Fruit fly (Drosophila melanogaster): ENCODE measurements around the gene CG3309.

Gene CG3309

dm6 chrX:5322459-5322883 lies 6.7 kb downstream of the CG3309 start, which contains the start of gene Rnp4F (continued):
- TF ChIP-seq Dfd (GFP tag; optimal IDR thresholded peaks at IDR 0.05) (peak in 1 of 2 experiments; percentile 15), CG7372 (GFP tag; IDR thresholded peaks at IDR 0.05) (peak; percentile 49), CG12104 (GFP tag; optimal IDR thresholded peaks at IDR 0.05) (peak; percentile 49), sens (GFP tag) (peak; percentile 90), Trl (optimal IDR thresholded peaks at IDR 0.05) (no peak), Trl (GFP tag; optimal IDR thresholded peaks at IDR 0.05) (peak; percentile 68), psq (GFP tag; optimal IDR thresholded peaks at IDR 0.05) (peak; percentile 25), CG4404 (GFP tag; IDR thresholded peaks at IDR 0.05) (peak; percentile 73), wek (GFP tag; optimal IDR thresholded peaks at IDR 0.05) (no peak), CG11504 (tag; optimal IDR thresholded peaks at IDR 0.05) (no peak), jing (GFP tag; optimal IDR thresholded peaks at IDR 0.05) (no peak), ATbp (GFP tag; optimal IDR thresholded peaks at IDR 0.05) (no peak), CG1603 (tag; optimal IDR thresholded peaks at IDR 0.05) (no peak), CG8388 (GFP tag; optimal IDR thresholded peaks at IDR 0.05) (no peak), emc (GFP tag; optimal IDR thresholded peaks at IDR 0.05) (peak; percentile 67), aop (GFP tag; IDR thresholded peaks at IDR 0.05) (no peak), abd-A (tag; optimal IDR thresholded peaks at IDR 0.05) (no peak), CG5953 (GFP tag; IDR thresholded peaks at IDR 0.05) (no peak), CG34422 (GFP tag; IDR thresholded peaks at IDR 0.05) (peak; percentile 84), grn (GFP tag; optimal IDR thresholded peaks at IDR 0.05) (no peak), sna (GFP tag; IDR thresholded peaks at IDR 0.05; ENCODE audit: partially characterized antibody) (peak; percentile 60; the same call in 1 of the 2 replicates), CG2116 (GFP tag; optimal IDR thresholded peaks at IDR 0.05) (peak; percentile 52), dm (GFP tag; optimal IDR thresholded peaks at IDR 0.05) (peak; percentile 59), CG11560 (tag; IDR thresholded peaks at IDR 0.05) (peak; percentile 65; the same call in 2 of the 3 replicates), CG7357 (GFP tag; IDR thresholded peaks at IDR 0.05) (peak; percentile 95), nau (GFP tag; optimal IDR thresholded peaks at IDR 0.05) (no peak), HmgZ (tag; optimal IDR thresholded peaks at IDR 0.05) (peak; percentile 73), Xrp1 (GFP tag; IDR thresholded peaks at IDR 0.05) (0 out of 2 replicates have a peak, but pooled peaks have one; percentile 31), CG3065 (GFP tag; optimal IDR thresholded peaks at IDR 0.05) (peak; percentile 26), peb (GFP tag; IDR thresholded peaks at IDR 0.05) (no peak), bsh (GFP tag; optimal IDR thresholded peaks at IDR 0.05) (peak; percentile 34 to 48), Mes4 (GFP tag; optimal IDR thresholded peaks at IDR 0.05) (peak; percentile 41), slp2 (GFP tag; optimal IDR thresholded peaks at IDR 0.05) (peak; percentile 44), Ets65A (GFP tag) (peak; percentile 99), CG1529 (GFP tag; optimal IDR thresholded peaks at IDR 0.05) (no peak), ewg (GFP tag; optimal IDR thresholded peaks at IDR 0.05) (peak; percentile 43), ranshi (GFP tag; IDR thresholded peaks at IDR 0.05) (peak; percentile 71), ssp (GFP tag; IDR thresholded peaks at IDR 0.05) (peak; percentile 97), CG2199 (GFP tag; IDR thresholded peaks at IDR 0.05) (no peak), h (optimal IDR thresholded peaks at IDR 0.05) (no peak), CG18011 (GFP tag; optimal IDR thresholded peaks at IDR 0.05) (peak; percentile 48), CG1792 (GFP tag; optimal IDR thresholded peaks at IDR 0.05) (peak; percentile 45), Scr (GFP tag; IDR thresholded peaks at IDR 0.05; ENCODE audit: partially characterized antibody) (peak; percentile 86), NfI (GFP tag; optimal IDR thresholded peaks at IDR 0.05) (peak; percentile 64), toy (GFP tag; IDR thresholded peaks at IDR 0.05) (no peak), pita (GFP tag; optimal IDR thresholded peaks at IDR 0.05) (no peak), pb (GFP tag; optimal IDR thresholded peaks at IDR 0.05) (peak; percentile 60), Hsf (GFP tag; optimal IDR thresholded peaks at IDR 0.05) (peak; percentile 69), CG1602 (GFP tag; optimal IDR thresholded peaks at IDR 0.05) (peak; percentile 62), sc (optimal IDR thresholded peaks at IDR 0.05) (no peak), sc (GFP tag; optimal IDR thresholded peaks at IDR 0.05) (no peak), CG4282 (GFP tag; optimal IDR thresholded peaks at IDR 0.05) (no peak), lola (GFP tag; optimal IDR thresholded peaks at IDR 0.05) (no peak)
